Worm (Caenorhabditis elegans) whole organism, midembryonic: ENCODE data around the gene Y47D7A.9.

Experiments used
- T22C8.4 ChIP-seq: fragments of 200-800 bp; sonication (Bioruptor generic); IDR thresholded peaks from 2 replicates; pipeline ENCODE4 v1.3.6; 2022; ENCODE audit warnings: missing genetic modification characterization, missing compliant biosample characterization
- flt-1 ChIP-seq: fragments of 200-800 bp; sonication (Bioruptor generic); IDR thresholded peaks from 2 replicates; pipeline ENCODE4 v1.3.6; 2022; ENCODE audit warnings: missing genetic modification characterization, missing compliant biosample characterization
- klf-2 ChIP-seq: fragments of 200-800 bp; sonication (Bioruptor generic); conservative IDR thresholded peaks from 2 replicates; pipeline ENCODE4 v1.3.6; 2022; ENCODE audit warnings: missing genetic modification reagents, missing genetic modification characterization, missing compliant biosample characterization
- med-1 ChIP-seq: sonication (generic microtip); optimal IDR thresholded peaks from 2 replicates; lab custom pipeline; 2017; ENCODE audit warnings: missing genetic modification characterization, mild to moderate bottlenecking, missing compliant biosample characterization, antibody characterized with exemption, missing genetic modification reagents; ENCODE audit not compliant: insufficient read depth
- ref-1 ChIP-seq: fragments of 200-800 bp; sonication (Bioruptor generic); conservative IDR thresholded peaks from 2 replicates; pipeline ENCODE4 v1.3.6; 2022; ENCODE audit warnings: missing genetic modification reagents, missing genetic modification characterization, missing compliant biosample characterization
- ztf-23 ChIP-seq: fragments of 200-800 bp; sonication (Bioruptor generic); IDR thresholded peaks from 2 replicates; pipeline ENCODE4 v1.3.6; 2022; ENCODE audit warnings: missing genetic modification reagents, missing genetic modification characterization, missing compliant biosample characterization
- ztf-29 ChIP-seq: fragments of 200-800 bp; sonication (Bioruptor generic); IDR thresholded peaks from 2 replicates; pipeline ENCODE4 v1.3.6; 2022; ENCODE audit warnings: missing genetic modification reagents, missing genetic modification characterization, missing compliant biosample characterization

DNA sequence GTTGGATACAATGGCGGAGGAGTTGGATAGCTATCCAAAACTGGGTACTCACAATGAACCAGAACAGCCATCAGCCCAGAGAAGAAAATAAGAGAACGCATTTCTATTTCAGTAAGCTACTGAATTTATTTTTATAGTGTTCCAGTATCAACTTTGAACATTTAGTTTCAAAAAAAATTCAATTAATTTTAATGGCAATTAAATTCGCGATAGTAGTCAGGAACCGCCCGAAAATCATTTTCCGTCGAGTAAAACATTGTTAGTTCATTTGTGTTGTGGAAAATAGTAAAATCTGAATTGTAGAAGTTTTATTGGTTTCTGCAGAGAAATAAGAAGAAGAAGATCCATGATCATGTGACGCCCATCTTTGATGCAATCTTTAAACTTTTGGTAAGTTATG, 5.6 kb downstream of the Y47D7A.9 start, which contains the start of gene Y47D7A.6:
- TF ChIP-seq med-1 (GFP tag; lab: Kevin White, UChicago): no peak
- no peak for TF ChIP-seq klf-2 (GFP tag; lab: Robert Waterston, UW)
- no peak for TF ChIP-seq ztf-23 (GFP tag; lab: Robert Waterston, UW)
- TF ChIP-seq ztf-29 (GFP tag; lab: Robert Waterston, UW): no peak
- no peak for TF ChIP-seq T22C8.4
- TF ChIP-seq ref-1 (GFP tag; lab: Robert Waterston, UW): no peak
- no peak for TF ChIP-seq flt-1
